Fruit fly (Drosophila melanogaster) whole organism, embryonic: Measurements from ENCODE around the gene CG15343.

ENCODE experiments used
- ATbp ChIP-seq: fragments of 200-800 bp; sonication (Bioruptor generic); optimal IDR thresholded peaks from 2 replicates; lab custom pipeline; 2017; ENCODE audit warnings: missing biosample characterization, mild to moderate bottlenecking, missing genetic modification characterization, missing genetic modification reagents
- Adf1 ChIP-seq: fragments of 200-800 bp; sonication (Bioruptor generic); IDR thresholded peaks from 2 replicates; pipeline ENCODE4 v1.3.6; 2022; ENCODE audit warnings: missing biosample characterization, missing genetic modification characterization
- Awh ChIP-seq: fragments of 200-800 bp; sonication (Bioruptor generic); IDR thresholded peaks from 2 replicates; pipeline ENCODE4, ENCODE4 v1.3.6; 2022; ENCODE audit warnings: missing biosample characterization, missing genetic modification characterization
- CG10431 ChIP-seq: fragments of 200-800 bp; sonication (Bioruptor generic); optimal IDR thresholded peaks from 3 replicates; lab custom pipeline; 2018; ENCODE audit warnings: missing biosample characterization, mild to moderate bottlenecking, missing genetic modification characterization
- CG10654 ChIP-seq: fragments of 200-800 bp; sonication (Bioruptor generic); optimal IDR thresholded peaks from 2 replicates; lab custom pipeline; 2016; ENCODE audit warnings: missing biosample characterization, missing genetic modification characterization
- CG11093 ChIP-seq: fragments of 200-800 bp; sonication (Bioruptor generic); IDR thresholded peaks from 3 replicates; pipeline ENCODE4 v1.3.6; 2022; ENCODE audit warnings: missing biosample characterization, missing genetic modification characterization
- CG11504 ChIP-seq: fragments of 200-800 bp; sonication (Bioruptor generic); optimal IDR thresholded peaks from 3 replicates; lab custom pipeline; 2019; ENCODE audit warnings: missing biosample characterization, mild to moderate bottlenecking, missing genetic modification characterization, moderate library complexity
- CG11560 ChIP-seq: fragments of 200-800 bp; sonication (Bioruptor generic); IDR thresholded peaks from 3 replicates; pipeline ENCODE4 v1.3.6; 2022; ENCODE audit warnings: missing biosample characterization, missing genetic modification characterization
- CG12219 ChIP-seq: fragments of 200-800 bp; sonication (Bioruptor generic); optimal IDR thresholded peaks from 3 replicates; lab custom pipeline; 2018; ENCODE audit warnings: missing biosample characterization, mild to moderate bottlenecking, missing genetic modification characterization
- CG12659 ChIP-seq: fragments of 200-800 bp; sonication (Bioruptor generic); optimal IDR thresholded peaks from 3 replicates; lab custom pipeline; 2017; ENCODE audit warnings: mild to moderate bottlenecking, missing biosample characterization, missing genetic modification reagents, missing genetic modification characterization
- CG12744 ChIP-seq: fragments of 200-800 bp; sonication (Bioruptor generic); optimal IDR thresholded peaks from 2 replicates; lab custom pipeline; 2016; ENCODE audit warnings: missing biosample characterization, missing genetic modification characterization
- CG13894 ChIP-seq: fragments of 200-800 bp; sonication (Bioruptor generic); optimal IDR thresholded peaks from 3 replicates; lab custom pipeline; 2018; ENCODE audit warnings: missing biosample characterization, mild to moderate bottlenecking, missing genetic modification characterization, moderate library complexity
- CG15479 ChIP-seq: fragments of 200-800 bp; sonication (Bioruptor generic); optimal IDR thresholded peaks from 3 replicates; lab custom pipeline; 2019; ENCODE audit warnings: missing biosample characterization, mild to moderate bottlenecking, missing genetic modification characterization, moderate library complexity
- CG16813 ChIP-seq: fragments of 200-800 bp; sonication (Bioruptor generic); IDR thresholded peaks from 3 replicates; pipeline ENCODE4 v1.3.6; 2022; ENCODE audit warnings: missing biosample characterization, missing genetic modification characterization; ENCODE audit not compliant: partially characterized antibody
- CG1832 ChIP-seq: fragments of 200-800 bp; sonication (Bioruptor generic); optimal IDR thresholded peaks from 2 replicates; lab custom pipeline; 2017; ENCODE audit warnings: missing biosample characterization, mild to moderate bottlenecking, missing genetic modification characterization, inconsistent platforms
- CG30403 ChIP-seq: fragments of 200-800 bp; sonication (Bioruptor generic); optimal IDR thresholded peaks from 3 replicates; lab custom pipeline; 2016; ENCODE audit warnings: missing biosample characterization, missing genetic modification characterization
- CG4854 ChIP-seq: fragments of 200-800 bp; sonication (Bioruptor generic); optimal IDR thresholded peaks from 2 replicates; lab custom pipeline; 2016; ENCODE audit warnings: missing biosample characterization, missing genetic modification characterization, inconsistent platforms
- CG6765 ChIP-seq: fragments of 200-800 bp; sonication (Bioruptor generic); optimal IDR thresholded peaks from 3 replicates; lab custom pipeline; 2017; ENCODE audit warnings: missing biosample characterization, mild to moderate bottlenecking, missing genetic modification characterization
- CG9797 ChIP-seq: fragments of 200-800 bp; sonication (Bioruptor generic); optimal IDR thresholded peaks from 3 replicates; lab custom pipeline; 2018; ENCODE audit warnings: missing biosample characterization, mild to moderate bottlenecking, missing genetic modification characterization
- CrebB ChIP-seq: fragments of 200-800 bp; sonication (Bioruptor generic); optimal IDR thresholded peaks from 3 replicates; lab custom pipeline; 2018; ENCODE audit warnings: missing biosample characterization, mild to moderate bottlenecking, missing genetic modification characterization
- Elba2 ChIP-seq: fragments of 200-800 bp; sonication (Bioruptor generic); optimal IDR thresholded peaks from 3 replicates; lab custom pipeline; 2016; ENCODE audit warnings: missing biosample characterization, missing genetic modification characterization
- GATAe ChIP-seq: fragments of 200-800 bp; sonication (Bioruptor generic); conservative IDR thresholded peaks from 2 replicates; pipeline ENCODE4 v1.3.6; 2022; ENCODE audit warnings: missing biosample characterization, missing genetic modification characterization
- HmgZ ChIP-seq: fragments of 200-800 bp; sonication (Bioruptor generic); optimal IDR thresholded peaks from 2 replicates; lab custom pipeline; 2018; ENCODE audit warnings: missing biosample characterization, mild to moderate bottlenecking, missing genetic modification characterization
- Hr78 ChIP-seq, 2 experiments: fragments of 200-800 bp in 1 of 2; fragments of >200 bp in 1 of 2; sonication (Bioruptor generic) in 1 of 2; optimal IDR thresholded peaks; 2 replicates each; lab custom pipeline; 2017 to 2019; ENCODE audit warnings: missing biosample characterization in 2 of 2, missing genetic modification characterization in 2 of 2, mild to moderate bottlenecking in 1 of 2, moderate library complexity in 1 of 2
- Oaz ChIP-seq: fragments of 200-800 bp; sonication (Bioruptor generic); IDR thresholded peaks from 2 replicates; pipeline ENCODE4 v1.3.6; 2022; ENCODE audit warnings: missing biosample characterization, missing genetic modification characterization
- Sry-δ ChIP-seq: fragments of 200-800 bp; sonication (Bioruptor generic); optimal IDR thresholded peaks from 2 replicates; lab custom pipeline; 2016; ENCODE audit warnings: missing biosample characterization, missing genetic modification characterization
- YL-1 ChIP-seq: fragments of 200-800 bp; sonication (Bioruptor generic); optimal IDR thresholded peaks from 3 replicates; lab custom pipeline; 2017; ENCODE audit warnings: missing biosample characterization, mild to moderate bottlenecking, missing genetic modification characterization
- bcd ChIP-seq: fragments of 200-800 bp; sonication (Bioruptor generic); optimal IDR thresholded peaks from 2 replicates; lab custom pipeline; 2017; ENCODE audit warnings: missing biosample characterization, mild to moderate bottlenecking, missing genetic modification characterization
- bsh ChIP-seq, 2 experiments: fragments of 200-800 bp; sonication (Bioruptor generic); optimal IDR thresholded peaks; 2 replicates each; lab custom pipeline; 2017 to 2018; ENCODE audit warnings: mild to moderate bottlenecking in 2 of 2, missing biosample characterization in 2 of 2, missing genetic modification characterization in 2 of 2, moderate library complexity in 1 of 2
- cato ChIP-seq: fragments of 200-800 bp; sonication (Bioruptor generic); optimal IDR thresholded peaks from 2 replicates; lab custom pipeline; 2016; ENCODE audit warnings: missing biosample characterization, missing genetic modification characterization, borderline replicate concordance
- dati ChIP-seq: fragments of 200-800 bp; sonication (Bioruptor generic); IDR thresholded peaks from 2 replicates; pipeline ENCODE4 v1.3.6; 2022; ENCODE audit warnings: missing biosample characterization, missing genetic modification characterization
- dysf ChIP-seq: fragments of 200-800 bp; sonication (Bioruptor generic); IDR thresholded peaks from 3 replicates; pipeline ENCODE4 v1.3.6; 2022; ENCODE audit warnings: missing biosample characterization, missing genetic modification characterization
- fd3F ChIP-seq: fragments of 200-800 bp; sonication (Bioruptor generic); optimal IDR thresholded peaks from 2 replicates; lab custom pipeline; 2018; ENCODE audit warnings: missing biosample characterization, mild to moderate bottlenecking, missing genetic modification characterization, moderate library complexity
- fru ChIP-seq: fragments of >200 bp; optimal IDR thresholded peaks from 2 replicates; lab custom pipeline; 2017
- h ChIP-seq: fragments of >200 bp; optimal IDR thresholded peaks from 2 replicates; lab custom pipeline; 2017
- her ChIP-seq: fragments of 200-800 bp; sonication (Bioruptor generic); optimal IDR thresholded peaks from 2 replicates; lab custom pipeline; 2016; ENCODE audit warnings: missing biosample characterization, missing genetic modification characterization
- nom ChIP-seq: fragments of 200-800 bp; sonication (Bioruptor generic); optimal IDR thresholded peaks from 2 replicates; lab custom pipeline; 2017; ENCODE audit warnings: missing biosample characterization, missing genetic modification characterization, mild to moderate bottlenecking, moderate library complexity, missing genetic modification reagents
- rib ChIP-seq: fragments of 200-800 bp; sonication (Bioruptor generic); IDR thresholded peaks from 2 replicates; pipeline ENCODE4 v1.3.6; 2022; ENCODE audit warnings: missing biosample characterization, missing genetic modification characterization
- schlank ChIP-seq: fragments of 200-800 bp; sonication (Bioruptor generic); optimal IDR thresholded peaks from 2 replicates; lab custom pipeline; 2018; ENCODE audit warnings: missing biosample characterization, mild to moderate bottlenecking, missing genetic modification characterization
- scrt ChIP-seq: fragments of 200-800 bp; sonication (Bioruptor generic); optimal IDR thresholded peaks from 2 replicates; lab custom pipeline; 2018; ENCODE audit warnings: missing biosample characterization, mild to moderate bottlenecking, missing genetic modification characterization, moderate library complexity
- sima ChIP-seq: fragments of 200-800 bp; sonication (Bioruptor generic); optimal IDR thresholded peaks from 2 replicates; lab custom pipeline; 2016; ENCODE audit warnings: missing biosample characterization, missing genetic modification characterization
- sqz ChIP-seq: fragments of 200-800 bp; sonication (Bioruptor generic); optimal IDR thresholded peaks from 3 replicates; lab custom pipeline; 2018; ENCODE audit warnings: missing biosample characterization, mild to moderate bottlenecking, missing genetic modification characterization
- stwl ChIP-seq: fragments of 200-800 bp; sonication (Bioruptor generic); optimal IDR thresholded peaks from 3 replicates; lab custom pipeline; 2018; ENCODE audit warnings: missing biosample characterization, mild to moderate bottlenecking, missing genetic modification characterization, moderate library complexity
- tgo ChIP-seq: fragments of 200-800 bp; sonication (Bioruptor generic); IDR thresholded peaks from 3 replicates; pipeline ENCODE4 v1.3.6; 2022; ENCODE audit warnings: missing biosample characterization, missing genetic modification characterization
- toy ChIP-seq: fragments of 200-800 bp; sonication (Bioruptor generic); IDR thresholded peaks from 2 replicates; pipeline ENCODE4 v1.3.6; 2022; ENCODE audit warnings: missing biosample characterization, missing genetic modification characterization
- trh ChIP-seq: fragments of 200-800 bp; sonication (Bioruptor generic); optimal IDR thresholded peaks from 2 replicates; lab custom pipeline; 2016; ENCODE audit warnings: missing biosample characterization, missing genetic modification characterization
- zfh1 ChIP-seq: fragments of 200-800 bp; sonication (Bioruptor generic); IDR thresholded peaks from 3 replicates; pipeline ENCODE4 v1.3.6; 2022; ENCODE audit warnings: missing biosample characterization, missing genetic modification characterization

CG15343 gene

DNA sequence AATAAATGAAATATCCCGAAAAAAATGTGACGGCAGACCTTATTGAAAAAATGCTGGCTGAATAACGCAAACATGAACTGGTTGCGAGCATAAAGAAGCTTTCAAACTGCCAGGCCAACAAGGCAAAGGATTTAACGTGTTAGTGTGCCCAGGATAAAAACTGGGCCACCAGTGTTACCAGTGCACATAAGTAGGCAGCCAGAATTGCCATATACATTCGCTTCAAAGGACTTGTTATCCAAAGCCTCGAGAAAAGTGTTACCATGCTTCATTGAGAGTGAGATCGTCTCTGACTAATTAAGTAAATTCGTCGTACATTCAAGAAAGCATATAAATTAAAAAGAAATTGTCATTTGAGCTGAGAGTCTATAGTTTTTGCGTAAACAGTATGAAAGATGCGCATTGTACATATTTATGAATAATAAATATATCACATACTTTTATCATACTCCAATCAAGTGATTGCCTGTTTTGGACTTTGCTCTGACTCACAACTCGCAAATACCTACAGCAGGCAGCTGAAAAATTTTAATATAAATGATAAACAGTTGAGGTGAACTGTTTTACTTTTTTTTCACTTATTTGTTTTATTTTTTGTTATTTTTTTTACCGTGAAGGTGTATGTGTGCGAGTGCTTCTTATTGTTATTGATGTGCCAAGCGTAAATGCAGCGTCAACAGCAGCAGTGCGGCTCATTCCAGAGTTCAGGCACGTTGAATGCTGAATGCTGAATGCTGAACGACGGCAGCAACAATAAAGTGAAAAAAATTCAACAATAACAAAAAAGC, 42.2 kb downstream of the CG15343 start:
- TF ChIP-seq HmgZ (tag; lab: Kevin White, UChicago): no peak
- TF ChIP-seq Elba2 (GFP tag; lab: Kevin White, UChicago): peak; percentile 14
- no peak for TF ChIP-seq CG1832 (GFP tag; lab: Kevin White, UChicago)
- TF ChIP-seq CG9797 (GFP tag; lab: Kevin White, UChicago): no peak
- 0 out of 3 replicates have a peak, but pooled peaks have one; percentile 21 for TF ChIP-seq CG16813
- peak; percentile 91 for TF ChIP-seq stwl (tag; lab: Kevin White, UChicago)
- peak; percentile 12 for TF ChIP-seq ATbp (GFP tag; lab: Kevin White, UChicago)
- peak; percentile 20 for TF ChIP-seq sqz
- no peak for TF ChIP-seq CG13894 (tag; lab: Kevin White, UChicago)
- TF ChIP-seq CG6765: no peak
- TF ChIP-seq nom: peak; percentile 56
- no peak for TF ChIP-seq zfh1 (GFP tag; lab: Robert Waterston, UW)
- no peak for TF ChIP-seq Adf1 (GFP tag; lab: Robert Waterston, UW)

DNA sequence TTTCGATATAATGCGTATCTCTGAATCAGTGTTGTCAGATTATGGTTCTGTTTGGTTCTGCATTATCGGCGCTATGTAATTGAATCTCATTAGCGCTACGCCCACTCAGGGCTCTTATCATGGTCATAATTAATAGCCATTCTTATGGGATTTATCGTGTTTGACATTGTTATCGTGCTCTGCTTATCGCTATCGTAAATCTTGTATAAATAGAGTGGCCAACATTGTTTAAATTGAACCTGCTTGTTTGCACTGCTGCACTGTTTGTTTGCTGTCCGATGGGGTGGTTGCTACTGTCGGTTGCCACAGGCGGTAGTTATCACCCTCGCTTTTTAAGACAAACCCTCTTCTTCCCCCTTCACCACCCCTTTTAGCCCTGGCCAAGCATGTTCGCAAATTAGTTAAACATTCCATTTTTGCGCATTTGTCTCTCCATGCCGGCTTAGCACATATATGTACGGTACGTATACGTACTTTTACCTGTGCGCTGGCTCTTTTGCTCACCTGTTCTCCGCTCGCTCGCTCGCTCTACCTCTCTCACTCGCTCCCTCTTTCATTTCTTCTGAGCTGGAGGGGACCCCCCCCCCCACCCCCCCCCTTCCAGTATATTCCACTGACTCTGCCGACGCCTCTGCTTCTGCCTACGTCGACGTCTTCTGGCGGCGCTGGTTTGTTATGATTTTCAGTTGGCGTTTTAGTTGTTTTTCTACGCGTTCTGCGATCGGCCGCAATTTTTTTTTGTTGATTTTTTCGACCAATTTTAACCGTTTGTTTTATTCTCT, 43.5 kb downstream of the CG15343 start:
- peak; percentile 36 for TF ChIP-seq scrt (GFP tag; lab: Kevin White, UChicago)
- peak; percentile 49 for TF ChIP-seq CG12219
- no peak for TF ChIP-seq toy (GFP tag; lab: Robert Waterston, UW)
- no peak for TF ChIP-seq dati (GFP tag; lab: Robert Waterston, UW)
- TF ChIP-seq rib (GFP tag; lab: Robert Waterston, UW): 0 out of 2 replicates have a peak, but pooled peaks have one; percentile 13
- TF ChIP-seq Awh (GFP tag; lab: Robert Waterston, UW): peak; percentile 79
- no peak for TF ChIP-seq h (lab: Kevin White, UChicago)
- no peak for TF ChIP-seq dysf (GFP tag; lab: Robert Waterston, UW)
- peak; percentile 27 for TF ChIP-seq CG6765
- 0 out of 2 replicates have a peak, but pooled peaks have one; percentile 19 for TF ChIP-seq GATAe
- no peak for TF ChIP-seq CG30403 (GFP tag; lab: Kevin White, UChicago)
- TF ChIP-seq Oaz (GFP tag; lab: Robert Waterston, UW): no peak
- TF ChIP-seq CrebB (tag; lab: Kevin White, UChicago): peak; percentile 44
- TF ChIP-seq Hr78 (GFP tag; optimal IDR thresholded peaks at IDR 0.05; lab: Kevin White, UChicago): no peak
- no peak for TF ChIP-seq CG11093 (GFP tag; lab: Robert Waterston, UW)
- peak; percentile 8 for TF ChIP-seq CG12744 (GFP tag; lab: Kevin White, UChicago)
- TF ChIP-seq bcd (GFP tag; lab: Kevin White, UChicago): peak; percentile 56
- peak; percentile 23 for TF ChIP-seq CG10431 (GFP tag; lab: Kevin White, UChicago)
- peak; percentile 33 for TF ChIP-seq CG10654
- TF ChIP-seq CG15479 (GFP tag; lab: Kevin White, UChicago): peak; percentile 24
- TF ChIP-seq fru (lab: Kevin White, UChicago): no peak
- no peak for TF ChIP-seq trh (GFP tag; lab: Kevin White, UChicago)
- no peak for TF ChIP-seq tgo (GFP tag; lab: Robert Waterston, UW)
- peak; percentile 35 for TF ChIP-seq schlank (tag; lab: Kevin White, UChicago)
- TF ChIP-seq bsh (GFP tag; optimal IDR thresholded peaks at IDR 0.05; lab: Kevin White, UChicago): peak in 1 of 2 experiments; percentile 64
- TF ChIP-seq Sry-δ: peak; percentile 11
- peak; percentile 53 for TF ChIP-seq CG12659 (GFP tag; lab: Kevin White, UChicago)
- no peak for TF ChIP-seq cato
- TF ChIP-seq nom: peak; percentile 70
- peak; percentile 34 for TF ChIP-seq CG11504 (tag; lab: Kevin White, UChicago)
- TF ChIP-seq fd3F (GFP tag; lab: Kevin White, UChicago): no peak
- no peak for TF ChIP-seq CG11560
- TF ChIP-seq her (GFP tag; lab: Kevin White, UChicago): peak; percentile 27
- TF ChIP-seq CG4854: peak; percentile 48
- no peak for TF ChIP-seq YL-1
- TF ChIP-seq sima (GFP tag; lab: Kevin White, UChicago): no peak
